Fruit fly (Drosophila melanogaster) whole organism, embryonic: ENCODE data around the gene CG14618.
"Not testable (repeated sequence)": the region's sequence is repeated elsewhere in the genome, so short reads cannot be mapped to it uniquely, and the experiment has no call there.

Experiments
- Atf-2 ChIP-seq: fragments of 200-800 bp; sonication (Bioruptor generic); optimal IDR thresholded peaks from 2 replicates; lab custom pipeline; 2016; ENCODE audit warnings: missing biosample characterization, missing genetic modification characterization
- BtbVII ChIP-seq: fragments of 200-800 bp; sonication (Bioruptor generic); optimal IDR thresholded peaks from 3 replicates; lab custom pipeline; 2017; ENCODE audit warnings: missing biosample characterization, mild to moderate bottlenecking, missing genetic modification characterization
- CG10147 ChIP-seq: fragments of 200-800 bp; sonication (Bioruptor generic); optimal IDR thresholded peaks from 2 replicates; lab custom pipeline; 2019; ENCODE audit warnings: missing biosample characterization, mild to moderate bottlenecking, missing genetic modification characterization, moderate library complexity
- CG10565 ChIP-seq: fragments of 200-800 bp; sonication (Bioruptor generic); optimal IDR thresholded peaks from 3 replicates; lab custom pipeline; 2016; ENCODE audit warnings: missing biosample characterization, mild to moderate bottlenecking, missing genetic modification characterization
- CG13287 ChIP-seq: fragments of 200-800 bp; sonication (Bioruptor generic); IDR thresholded peaks from 2 replicates; pipeline ENCODE4 v1.3.6; 2022; ENCODE audit warnings: missing biosample characterization, missing genetic modification characterization; ENCODE audit not compliant: partially characterized antibody
- CG15514 ChIP-seq: fragments of 200-800 bp; sonication (Bioruptor generic); optimal IDR thresholded peaks from 3 replicates; lab custom pipeline; 2017; ENCODE audit warnings: missing biosample characterization, missing genetic modification characterization, mild to moderate bottlenecking, moderate library complexity, missing genetic modification reagents
- CG15601 ChIP-seq: fragments of 200-800 bp; sonication (Bioruptor generic); optimal IDR thresholded peaks from 3 replicates; lab custom pipeline; 2019; ENCODE audit warnings: missing biosample characterization, mild to moderate bottlenecking, missing genetic modification characterization, moderate library complexity
- CG17186 ChIP-seq: fragments of 200-800 bp; sonication (Bioruptor generic); optimal IDR thresholded peaks from 3 replicates; lab custom pipeline; 2017; ENCODE audit warnings: missing biosample characterization, missing genetic modification reagents, missing genetic modification characterization
- CG6791 ChIP-seq: fragments of 200-800 bp; sonication (Bioruptor generic); IDR thresholded peaks from 3 replicates; pipeline ENCODE4 v1.3.6; 2022; ENCODE audit warnings: missing biosample characterization, missing genetic modification characterization; ENCODE audit not compliant: partially characterized antibody
- CG8478 ChIP-seq: fragments of >200 bp; optimal IDR thresholded peaks from 2 replicates; lab custom pipeline; 2018
- CkIIα-i1 ChIP-seq: fragments of 200-800 bp; sonication (Bioruptor generic); IDR thresholded peaks from 2 replicates; pipeline ENCODE4 v1.3.6; 2022; ENCODE audit warnings: missing biosample characterization, missing genetic modification characterization
- CrebB ChIP-seq: fragments of 200-800 bp; sonication (Bioruptor generic); optimal IDR thresholded peaks from 3 replicates; lab custom pipeline; 2018; ENCODE audit warnings: missing biosample characterization, mild to moderate bottlenecking, missing genetic modification characterization
- Dfd ChIP-seq, 2 experiments: fragments of >200 bp; optimal IDR thresholded peaks; 2 replicates each; lab custom pipeline; 2017; ENCODE audit warnings: missing biosample characterization in 2 of 2, missing genetic modification characterization in 2 of 2
- Dp ChIP-seq: fragments of 200-800 bp; sonication (Bioruptor generic); optimal IDR thresholded peaks from 2 replicates; lab custom pipeline; 2018; ENCODE audit warnings: missing biosample characterization, mild to moderate bottlenecking, missing genetic modification characterization, moderate library complexity
- Dref ChIP-seq: fragments of 200-800 bp; sonication (Bioruptor generic); IDR thresholded peaks from 2 replicates; pipeline ENCODE4 v1.3.6; 2022; ENCODE audit warnings: missing biosample characterization, missing genetic modification characterization
- E2f2 ChIP-seq: fragments of 200-800 bp; sonication (Bioruptor generic); IDR thresholded peaks from 2 replicates; pipeline ENCODE4 v1.3.6; 2022; ENCODE audit warnings: missing biosample characterization, missing genetic modification characterization
- Eip74EF ChIP-seq, 2 experiments: fragments of 200-800 bp in 1 of 2; fragments of >200 bp in 1 of 2; sonication (Bioruptor generic) in 1 of 2; optimal IDR thresholded peaks; 2 replicates each; lab custom pipeline; 2017 to 2019; ENCODE audit warnings: missing biosample characterization in 2 of 2, missing genetic modification characterization in 2 of 2, mild to moderate bottlenecking in 1 of 2, moderate library complexity in 1 of 2
- Hr39 ChIP-seq: fragments of >200 bp; optimal IDR thresholded peaks from 2 replicates; lab custom pipeline; 2017
- Hr78 ChIP-seq, 2 experiments: fragments of 200-800 bp in 1 of 2; fragments of >200 bp in 1 of 2; sonication (Bioruptor generic) in 1 of 2; optimal IDR thresholded peaks; 2 replicates each; lab custom pipeline; 2017 to 2019; ENCODE audit warnings: missing biosample characterization in 2 of 2, missing genetic modification characterization in 2 of 2, mild to moderate bottlenecking in 1 of 2, moderate library complexity in 1 of 2
- MBD-R2 ChIP-seq: fragments of 200-800 bp; sonication (Bioruptor generic); IDR thresholded peaks from 2 replicates; pipeline ENCODE4 v1.3.6; 2022; ENCODE audit warnings: missing biosample characterization, missing genetic modification characterization
- MESR4 ChIP-seq: fragments of 200-800 bp; sonication (Bioruptor generic); optimal IDR thresholded peaks from 2 replicates; lab custom pipeline; 2018; ENCODE audit warnings: missing biosample characterization, mild to moderate bottlenecking, missing genetic modification characterization, moderate library complexity
- Med ChIP-seq: fragments of 200-800 bp; sonication (Bioruptor generic); peaks from one replicate; lab custom pipeline; 2016; ENCODE audit warnings: missing biosample characterization, missing genetic modification characterization, mild to moderate bottlenecking, inconsistent platforms, moderate library complexity
- Pdp1 ChIP-seq, 2 experiments: fragments of 200-800 bp; sonication (Bioruptor generic); optimal IDR thresholded peaks; 3 replicates each; lab custom pipeline; 2016; ENCODE audit warnings: missing biosample characterization in 2 of 2, missing genetic modification characterization in 2 of 2, mild to moderate bottlenecking in 1 of 2, moderate library complexity in 1 of 2
- Side ChIP-seq: fragments of 200-800 bp; sonication (Bioruptor generic); optimal IDR thresholded peaks from 2 replicates; lab custom pipeline; 2016; ENCODE audit warnings: missing biosample characterization, missing genetic modification characterization
- Ssrp ChIP-seq: fragments of 200-800 bp; sonication (Bioruptor generic); optimal IDR thresholded peaks from 2 replicates; lab custom pipeline; 2018; ENCODE audit warnings: missing biosample characterization, mild to moderate bottlenecking, missing genetic modification characterization, moderate library complexity
- Stat92E ChIP-seq, 3 experiments: fragments of >200 bp in 2 of 3; fragments of 200-800 bp in 1 of 3; sonication (Bioruptor generic) in 1 of 3; optimal IDR thresholded peaks; 2 replicates each; lab custom pipeline; 2017 to 2019; ENCODE audit warnings: missing biosample characterization in 3 of 3, missing genetic modification characterization in 3 of 3, mild to moderate bottlenecking in 1 of 3, moderate library complexity in 1 of 3
- Trl ChIP-seq, 3 experiments: fragments of >200 bp in 2 of 3; fragments of 200-800 bp in 1 of 3; sonication (Bioruptor generic) in 1 of 3; optimal IDR thresholded peaks; 2 replicates in 1 of 3; 3 replicates in 2 of 3; lab custom pipeline; 2016 to 2017; ENCODE audit warnings: missing biosample characterization in 1 of 3, missing genetic modification characterization in 1 of 3
- crp ChIP-seq, 2 experiments: fragments of 200-800 bp; sonication (Bioruptor generic); optimal IDR thresholded peaks; 2 replicates in 1 of 2; 3 replicates in 1 of 2; lab custom pipeline; 2017; ENCODE audit warnings: missing biosample characterization in 2 of 2, missing genetic modification characterization in 2 of 2, mild to moderate bottlenecking in 1 of 2, moderate library complexity in 1 of 2
- en ChIP-seq: fragments of 200-800 bp; sonication (Bioruptor generic); optimal IDR thresholded peaks from 2 replicates; lab custom pipeline; 2016; ENCODE audit warnings: missing biosample characterization, missing genetic modification characterization
- ftz-f1 ChIP-seq: fragments of 200-800 bp; sonication (Bioruptor generic); optimal IDR thresholded peaks from 2 replicates; lab custom pipeline; 2016; ENCODE audit warnings: missing biosample characterization, missing genetic modification characterization
- gfzf ChIP-seq: fragments of 200-800 bp; sonication (Bioruptor generic); optimal IDR thresholded peaks from 2 replicates; lab custom pipeline; 2016; ENCODE audit warnings: missing biosample characterization, mild to moderate bottlenecking, missing genetic modification characterization, moderate library complexity
- gsb-n ChIP-seq: fragments of 200-800 bp; sonication (Bioruptor generic); optimal IDR thresholded peaks from 3 replicates; lab custom pipeline; 2018; ENCODE audit warnings: missing biosample characterization, mild to moderate bottlenecking, missing genetic modification characterization
- lmd ChIP-seq: fragments of 200-800 bp; sonication (Bioruptor generic); IDR thresholded peaks from 2 replicates; pipeline ENCODE4 v1.3.6; 2022; ENCODE audit warnings: missing biosample characterization, missing genetic modification characterization
- lola ChIP-seq, 3 experiments: fragments of >200 bp in 2 of 3; fragments of 200-800 bp in 1 of 3; sonication (Bioruptor generic) in 1 of 3; optimal IDR thresholded peaks; 2 replicates each; lab custom pipeline; 2017 to 2019; ENCODE audit warnings: missing biosample characterization in 3 of 3, missing genetic modification characterization in 3 of 3, mild to moderate bottlenecking in 1 of 3, moderate library complexity in 1 of 3
- pan ChIP-seq, 4 experiments: fragments of >200 bp in 3 of 4; fragments of 200-800 bp in 1 of 4; sonication (Bioruptor generic) in 1 of 4; optimal IDR thresholded peaks in 3 of 4; IDR thresholded peaks in 1 of 4; 2 replicates each; pipeline versions ENCODE4 v1.3.6 to Lab custom; 2017 to 2022; ENCODE audit warnings: missing biosample characterization in 2 of 4, missing genetic modification characterization in 2 of 4, mixed read lengths in 1 of 4
- phol ChIP-seq: fragments of 200-800 bp; sonication (Bioruptor generic); optimal IDR thresholded peaks from 3 replicates; lab custom pipeline; 2018; ENCODE audit warnings: missing biosample characterization, mild to moderate bottlenecking, missing genetic modification characterization, moderate library complexity
- pnt ChIP-seq: fragments of 200-800 bp; sonication (Bioruptor generic); optimal IDR thresholded peaks from 3 replicates; lab custom pipeline; 2016; ENCODE audit warnings: missing biosample characterization, missing genetic modification characterization
- prd ChIP-seq, 3 experiments: fragments of >200 bp in 2 of 3; fragments of 200-800 bp in 1 of 3; sonication (Bioruptor generic) in 1 of 3; optimal IDR thresholded peaks in 2 of 3; IDR thresholded peaks in 1 of 3; 2 replicates in 2 of 3; 3 replicates in 1 of 3; pipeline versions ENCODE4 v1.3.6 to Lab custom; 2017 to 2022; ENCODE audit warnings: missing biosample characterization in 1 of 3, missing genetic modification characterization in 1 of 3
- pzg ChIP-seq: fragments of 200-800 bp; sonication (Bioruptor generic); optimal IDR thresholded peaks from 3 replicates; lab custom pipeline; 2018; ENCODE audit warnings: missing biosample characterization, mild to moderate bottlenecking, missing genetic modification characterization, moderate library complexity
- ro ChIP-seq: fragments of 200-800 bp; sonication (Bioruptor generic); IDR thresholded peaks from 2 replicates; pipeline ENCODE4 v1.3.6; 2022; ENCODE audit warnings: missing biosample characterization, missing genetic modification characterization
- tup ChIP-seq: fragments of 200-800 bp; sonication (Bioruptor generic); optimal IDR thresholded peaks from 2 replicates; lab custom pipeline; 2016; ENCODE audit warnings: missing biosample characterization, mild to moderate bottlenecking, missing genetic modification characterization, moderate library complexity
- vfl ChIP-seq: fragments of 200-800 bp; sonication (Bioruptor generic); optimal IDR thresholded peaks from 2 replicates; lab custom pipeline; 2016; ENCODE audit warnings: missing biosample characterization, missing genetic modification characterization
- wek ChIP-seq: fragments of 200-800 bp; sonication (Bioruptor generic); optimal IDR thresholded peaks from 3 replicates; lab custom pipeline; 2018; ENCODE audit warnings: missing biosample characterization, mild to moderate bottlenecking, missing genetic modification characterization, moderate library complexity
- yki ChIP-seq: fragments of >200 bp; optimal IDR thresholded peaks from 3 replicates; lab custom pipeline; 2018

Gene CG14618

DNA sequence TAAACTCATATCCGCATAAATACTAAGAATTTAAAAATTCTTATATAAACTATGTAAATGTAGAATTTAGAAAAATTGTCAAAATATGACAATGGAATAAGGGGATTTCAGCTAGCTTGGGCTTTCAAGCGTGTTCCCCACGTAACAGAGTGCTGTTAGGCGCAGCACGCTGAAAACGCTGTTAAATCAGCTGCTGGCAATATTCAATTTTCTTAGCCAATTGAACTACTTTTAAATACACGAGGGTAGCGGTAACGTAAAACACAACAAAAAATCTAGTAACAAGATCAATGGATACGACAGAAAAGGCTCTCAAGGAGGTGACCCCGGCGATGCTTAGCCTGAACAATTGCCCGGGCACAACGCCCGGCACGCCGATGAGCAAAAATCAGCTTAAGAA lies at the start of gene CG14618:
Gene CG14618, plus strand, starts transcription at position 179 of the 400 bp plus-strand sequence.
- no peak for TF ChIP-seq Side (GFP tag; lab: Kevin White, UChicago)
- TF ChIP-seq phol (tag; lab: Kevin White, UChicago), result no peak
- TF ChIP-seq en, result no peak
- peak; percentile 51 for TF ChIP-seq CG15601 (tag; lab: Kevin White, UChicago)
- peak; percentile 31 for TF ChIP-seq MESR4 (GFP tag; lab: Kevin White, UChicago)
- no peak for TF ChIP-seq ro (GFP tag; lab: Robert Waterston, UW)
- no peak for TF ChIP-seq CrebB
- TF ChIP-seq Med, result no peak
- TF ChIP-seq gfzf (GFP tag; lab: Kevin White, UChicago), result no peak
- no peak for TF ChIP-seq CG8478 (lab: Kevin White, UChicago)
- no peak for TF ChIP-seq BtbVII (GFP tag; lab: Kevin White, UChicago)
- TF ChIP-seq gsb-n (tag; lab: Kevin White, UChicago), result no peak
- TF ChIP-seq E2f2 (GFP tag; lab: Robert Waterston, UW), result no peak
- TF ChIP-seq crp (GFP tag; optimal IDR thresholded peaks at IDR 0.05; lab: Kevin White, UChicago), result peak in 1 of 2 experiments; percentile 80
- TF ChIP-seq pzg, result peak; percentile 29
- peak; percentile 8 for TF ChIP-seq CG15514 (GFP tag; lab: Kevin White, UChicago)
- peak; percentile 13; the same call in 1 of the 2 replicates for TF ChIP-seq CG13287 (GFP tag; lab: Robert Waterston, UW)
- no peak for TF ChIP-seq CkIIα-i1
- TF ChIP-seq Ssrp (tag; lab: Kevin White, UChicago), result no peak
- TF ChIP-seq Dp (GFP tag; lab: Kevin White, UChicago), result peak; percentile 1
- no peak for TF ChIP-seq CG6791 (GFP tag; lab: Robert Waterston, UW)
- peak in 1 of 2 experiments; percentile 29 for TF ChIP-seq Pdp1 (GFP tag; optimal IDR thresholded peaks at IDR 0.05; lab: Kevin White, UChicago)
- peak; percentile 51 for TF ChIP-seq MBD-R2 (GFP tag; lab: Robert Waterston, UW)
- peak; percentile 15 for TF ChIP-seq wek (GFP tag; lab: Kevin White, UChicago)
- TF ChIP-seq Dref (GFP tag; lab: Robert Waterston, UW), result peak; percentile 37; the same call in 1 of the 2 replicates
- TF ChIP-seq pnt (GFP tag; lab: Kevin White, UChicago), result no peak
- TF ChIP-seq CG10147, result no peak
- TF ChIP-seq Atf-2 (GFP tag; lab: Kevin White, UChicago), result no peak
- TF ChIP-seq CG17186, result peak; percentile 99
- no peak for TF ChIP-seq lmd (GFP tag; lab: Robert Waterston, UW)

DNA sequence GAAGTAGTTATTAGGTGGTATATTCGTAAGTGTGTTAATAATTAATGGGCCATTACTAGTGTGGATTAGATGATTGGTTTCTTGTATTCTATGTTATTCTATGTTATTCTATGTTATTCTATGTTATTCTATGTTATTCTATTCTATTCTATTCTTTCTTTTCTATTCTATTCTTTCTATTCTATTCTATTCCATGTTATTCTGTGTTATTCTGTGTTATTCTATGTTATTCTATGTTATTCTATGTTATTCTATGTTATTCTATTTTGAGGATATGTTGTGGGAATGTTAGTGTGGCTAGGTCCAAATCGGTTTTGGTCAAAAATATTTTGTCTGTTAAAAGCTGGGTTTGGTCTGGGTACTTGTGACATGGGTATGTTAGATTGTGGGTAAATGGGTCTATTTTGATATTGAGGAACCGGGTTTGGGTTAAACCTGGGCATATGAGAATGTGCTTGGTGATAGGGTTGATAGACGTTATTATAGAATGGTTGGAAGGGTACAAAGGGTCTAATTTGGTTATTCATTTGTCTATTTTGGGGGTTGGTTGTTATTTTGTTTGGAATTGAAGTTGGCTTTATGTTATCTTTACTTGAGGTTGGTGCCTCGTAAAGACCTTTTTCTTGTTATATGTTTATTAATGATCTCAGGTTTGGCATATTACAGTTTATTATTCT lies 40.4 kb upstream of the CG14618 start:
- TF ChIP-seq Eip74EF (GFP tag; optimal IDR thresholded peaks at IDR 0.05; lab: Kevin White, UChicago), result peak in 1 of 2 experiments; percentile 78
- TF ChIP-seq Dfd (GFP tag; optimal IDR thresholded peaks at IDR 0.05; lab: Kevin White, UChicago), result peak in 1 of 2 experiments; percentile 96
- peak; percentile 59 to 92 for TF ChIP-seq Trl (optimal IDR thresholded peaks at IDR 0.05; lab: Kevin White, UChicago)
- not testable (repeated sequence) for TF ChIP-seq Trl (GFP tag; optimal IDR thresholded peaks at IDR 0.05; lab: Kevin White, UChicago); prd (GFP tag; IDR thresholded peaks at IDR 0.05; lab: Robert Waterston, UW); pan (optimal IDR thresholded peaks at IDR 0.05; lab: Kevin White, UChicago)
- peak in 1 of 2 experiments; percentile 55 for TF ChIP-seq prd (optimal IDR thresholded peaks at IDR 0.05; lab: Kevin White, UChicago)
- TF ChIP-seq pan (GFP tag; optimal IDR thresholded peaks at IDR 0.05 in 1 of 2, IDR thresholded peaks at IDR 0.05 in 1 of 2), result peak in 1 of 2 experiments; percentile 82
- TF ChIP-seq tup, result peak; percentile 45
- peak; percentile 96 for TF ChIP-seq CG10565
- peak in 1 of 2 experiments; percentile 86 for TF ChIP-seq Hr78 (GFP tag; optimal IDR thresholded peaks at IDR 0.05; lab: Kevin White, UChicago)
- TF ChIP-seq ftz-f1 (GFP tag; lab: Kevin White, UChicago), result peak; percentile 54
- TF ChIP-seq vfl (GFP tag; lab: Kevin White, UChicago), result peak; percentile 50
- peak in 2 of 3 experiments; percentile 84 to 100 for TF ChIP-seq lola (GFP tag; optimal IDR thresholded peaks at IDR 0.05; lab: Kevin White, UChicago)
- TF ChIP-seq yki (lab: Kevin White, UChicago), result peak; percentile 100
- TF ChIP-seq Stat92E (GFP tag; optimal IDR thresholded peaks at IDR 0.05; lab: Kevin White, UChicago), result peak in 1 of 3 experiments; percentile 93
- TF ChIP-seq Hr39, result peak; percentile 99
